Worm (Caenorhabditis elegans) whole organism, L1 larva: ENCODE data around the gene srd-74.

Experiments used
- blmp-1 ChIP-seq: fragments of 150-350 bp; optimal IDR thresholded peaks from 2 replicates; lab custom pipeline; 2014; ENCODE audit warnings: missing biosample characterization, missing genetic modification characterization
- ceh-82 ChIP-seq, 3 experiments: fragments of 150-350 bp in 1 of 3; sonication (generic microtip) in 2 of 3; optimal IDR thresholded peaks; 2 replicates each; lab custom pipeline; 2014 to 2017; ENCODE audit warnings: missing biosample characterization in 3 of 3, missing genetic modification characterization in 3 of 3
- lin-13 ChIP-seq: fragments of 150-350 bp; optimal IDR thresholded peaks from 2 replicates; lab custom pipeline; 2014; ENCODE audit warnings: missing biosample characterization, missing genetic modification reagents, missing genetic modification characterization
- mdl-1 ChIP-seq, 2 experiments: fragments of 150-350 bp; optimal IDR thresholded peaks; 2 replicates each; lab custom pipeline; 2014 to 2017; ENCODE audit warnings: missing biosample characterization in 2 of 2, missing genetic modification characterization in 2 of 2, inconsistent platforms in 1 of 2
- nhr-11 ChIP-seq: fragments of 150-350 bp; optimal IDR thresholded peaks from 2 replicates; lab custom pipeline; 2014; ENCODE audit warnings: missing biosample characterization, missing genetic modification characterization
- nhr-237 ChIP-seq: fragments of 150-350 bp; optimal IDR thresholded peaks from 2 replicates; lab custom pipeline; 2014; ENCODE audit warnings: missing biosample characterization, missing genetic modification characterization
- nhr-76 ChIP-seq: sonication (generic microtip); optimal IDR thresholded peaks from 2 replicates; lab custom pipeline; 2017; ENCODE audit warnings: missing biosample characterization, missing genetic modification characterization
- nhr-77 ChIP-seq: fragments of 150-350 bp; optimal IDR thresholded peaks from 2 replicates; lab custom pipeline; 2014; ENCODE audit warnings: missing biosample characterization, missing genetic modification characterization
- sox-4 ChIP-seq: sonication (generic microtip); optimal IDR thresholded peaks from 2 replicates; lab custom pipeline; 2016; ENCODE audit warnings: missing genetic modification characterization, missing compliant biosample characterization
- swsn-7 ChIP-seq: sonication (generic microtip); optimal IDR thresholded peaks from 2 replicates; lab custom pipeline; 2016; ENCODE audit warnings: missing genetic modification characterization, missing compliant biosample characterization
- unc-62 ChIP-seq: fragments of 150-350 bp; optimal IDR thresholded peaks from 2 replicates; lab custom pipeline; 2014; ENCODE audit warnings: missing biosample characterization, missing genetic modification reagents, missing genetic modification characterization
- unc-86 ChIP-seq: sonication (generic microtip); optimal IDR thresholded peaks from 2 replicates; lab custom pipeline; 2016; ENCODE audit warnings: missing genetic modification characterization, missing compliant biosample characterization

ce11 chrIII:11817865-11818264 lies 36.0 kb downstream of the srd-74 start:
- TF ChIP-seq swsn-7 (tag; lab: Kevin White, UChicago) (no peak), nhr-76 (tag; lab: Kevin White, UChicago) (no peak), mdl-1 (tag; optimal IDR thresholded peaks at IDR 0.05; lab: Kevin White, UChicago) (no peak), unc-62 (GFP tag; lab: Kevin White, UChicago) (no peak), unc-86 (tag; lab: Kevin White, UChicago) (no peak), ceh-82 (tag; optimal IDR thresholded peaks at IDR 0.05; lab: Kevin White, UChicago) (no peak), sox-4 (no peak), nhr-237 (tag; lab: Kevin White, UChicago) (no peak), nhr-77 (tag; lab: Kevin White, UChicago) (no peak), blmp-1 (no peak), lin-13 (GFP tag; lab: Kevin White, UChicago) (no peak), nhr-11 (tag; lab: Kevin White, UChicago) (no peak)
